Fruit fly (Drosophila melanogaster) whole organism, embryonic: ENCODE data around the gene RpL36.
A peak's percentile ranks its signal among the peaks of the same experiment; 100 is the strongest.

ENCODE experiments used
- Awh ChIP-seq: fragments of 200-800 bp; sonication (Bioruptor generic); IDR thresholded peaks from 2 replicates; pipeline ENCODE4, ENCODE4 v1.3.6; 2022; ENCODE audit warnings: missing biosample characterization, missing genetic modification characterization
- CG11456 ChIP-seq: fragments of 200-800 bp; sonication (Bioruptor generic); IDR thresholded peaks from 3 replicates; pipeline ENCODE4 v1.3.6; 2022; ENCODE audit warnings: missing biosample characterization, missing genetic modification characterization
- CG11695 ChIP-seq: fragments of 200-800 bp; sonication (Bioruptor generic); IDR thresholded peaks from 3 replicates; pipeline ENCODE4 v1.3.6; 2022; ENCODE audit warnings: missing biosample characterization, missing genetic modification characterization
- CG12744 ChIP-seq: fragments of 200-800 bp; sonication (Bioruptor generic); optimal IDR thresholded peaks from 2 replicates; lab custom pipeline; 2016; ENCODE audit warnings: missing biosample characterization, missing genetic modification characterization
- CG13424 ChIP-seq: fragments of 200-800 bp; sonication (Bioruptor generic); optimal IDR thresholded peaks from 2 replicates; lab custom pipeline; 2019; ENCODE audit warnings: missing biosample characterization, mild to moderate bottlenecking, missing genetic modification characterization, moderate library complexity
- CG15269 ChIP-seq: fragments of 200-800 bp; sonication (Bioruptor generic); optimal IDR thresholded peaks from 2 replicates; lab custom pipeline; 2018; ENCODE audit warnings: missing biosample characterization, mild to moderate bottlenecking, missing genetic modification characterization, moderate library complexity
- CG1603 ChIP-seq: fragments of 200-800 bp; sonication (Bioruptor generic); optimal IDR thresholded peaks from 2 replicates; lab custom pipeline; 2019; ENCODE audit warnings: missing biosample characterization, mild to moderate bottlenecking, missing genetic modification characterization, moderate library complexity
- CG1647 ChIP-seq: fragments of 200-800 bp; sonication (Bioruptor generic); optimal IDR thresholded peaks from 3 replicates; lab custom pipeline; 2016; ENCODE audit warnings: missing biosample characterization, missing genetic modification characterization
- CG17802 ChIP-seq: fragments of 200-800 bp; sonication (Bioruptor generic); optimal IDR thresholded peaks from 2 replicates; lab custom pipeline; 2018; ENCODE audit warnings: missing biosample characterization, mild to moderate bottlenecking, missing genetic modification characterization, moderate library complexity
- CG2129 ChIP-seq: fragments of 200-800 bp; sonication (Bioruptor generic); IDR thresholded peaks from 2 replicates; pipeline ENCODE4 v1.3.6; 2022; ENCODE audit warnings: missing biosample characterization, missing genetic modification characterization; ENCODE audit not compliant: partially characterized antibody
- CG3065 ChIP-seq: fragments of 200-800 bp; sonication (Bioruptor generic); optimal IDR thresholded peaks from 2 replicates; lab custom pipeline; 2016; ENCODE audit warnings: missing biosample characterization, missing genetic modification characterization
- CG34422 ChIP-seq: fragments of 200-800 bp; sonication (Bioruptor generic); IDR thresholded peaks from 3 replicates; pipeline ENCODE4 v1.3.6; 2022; ENCODE audit warnings: missing biosample characterization, missing genetic modification characterization
- CG3995 ChIP-seq: fragments of 200-800 bp; sonication (Bioruptor generic); optimal IDR thresholded peaks from 3 replicates; lab custom pipeline; 2016; ENCODE audit warnings: missing biosample characterization, missing genetic modification characterization
- CG6654 ChIP-seq: fragments of 200-800 bp; sonication (Bioruptor generic); optimal IDR thresholded peaks from 2 replicates; lab custom pipeline; 2017; ENCODE audit warnings: missing biosample characterization, mild to moderate bottlenecking, missing genetic modification characterization
- CG6791 ChIP-seq: fragments of 200-800 bp; sonication (Bioruptor generic); IDR thresholded peaks from 3 replicates; pipeline ENCODE4 v1.3.6; 2022; ENCODE audit warnings: missing biosample characterization, missing genetic modification characterization; ENCODE audit not compliant: partially characterized antibody
- CG7839 ChIP-seq: fragments of 200-800 bp; sonication (Bioruptor generic); optimal IDR thresholded peaks from 3 replicates; lab custom pipeline; 2018; ENCODE audit warnings: missing biosample characterization, mild to moderate bottlenecking, missing genetic modification characterization, moderate library complexity
- CG8281 ChIP-seq: fragments of 200-800 bp; sonication (Bioruptor generic); optimal IDR thresholded peaks from 2 replicates; lab custom pipeline; 2018; ENCODE audit warnings: missing biosample characterization, mild to moderate bottlenecking, missing genetic modification characterization, moderate library complexity
- CG8924 ChIP-seq: fragments of 200-800 bp; optimal IDR thresholded peaks from 3 replicates; lab custom pipeline; 2019; ENCODE audit warnings: missing biosample characterization, mild to moderate bottlenecking, missing genetic modification characterization, moderate library complexity
- CG9215 ChIP-seq: fragments of 200-800 bp; sonication (Bioruptor generic); IDR thresholded peaks from 2 replicates; pipeline ENCODE4 v1.3.6; 2022; ENCODE audit warnings: missing biosample characterization, missing genetic modification characterization
- CG9876 ChIP-seq: fragments of 200-800 bp; sonication (Bioruptor generic); optimal IDR thresholded peaks from 2 replicates; lab custom pipeline; 2016; ENCODE audit warnings: missing biosample characterization, missing genetic modification characterization
- Chrac-16 ChIP-seq: fragments of 200-800 bp; sonication (Bioruptor generic); optimal IDR thresholded peaks from 3 replicates; lab custom pipeline; 2016; ENCODE audit warnings: missing biosample characterization, missing genetic modification characterization
- CkIIα-i1 ChIP-seq: fragments of 200-800 bp; sonication (Bioruptor generic); IDR thresholded peaks from 2 replicates; pipeline ENCODE4 v1.3.6; 2022; ENCODE audit warnings: missing biosample characterization, missing genetic modification characterization
- E2f2 ChIP-seq: fragments of 200-800 bp; sonication (Bioruptor generic); IDR thresholded peaks from 2 replicates; pipeline ENCODE4 v1.3.6; 2022; ENCODE audit warnings: missing biosample characterization, missing genetic modification characterization
- Gsc ChIP-seq: fragments of 200-800 bp; sonication (Bioruptor generic); IDR thresholded peaks from 2 replicates; pipeline ENCODE4 v1.3.6; 2022; ENCODE audit warnings: missing biosample characterization, missing genetic modification characterization
- H15 ChIP-seq: fragments of 200-800 bp; sonication (Bioruptor generic); IDR thresholded peaks from 3 replicates; pipeline ENCODE4 v1.3.6; 2022; ENCODE audit warnings: missing biosample characterization, missing genetic modification characterization
- HHEX ChIP-seq: fragments of 200-800 bp; sonication (Bioruptor generic); optimal IDR thresholded peaks from 3 replicates; lab custom pipeline; 2017; ENCODE audit warnings: missing biosample characterization, mild to moderate bottlenecking, missing genetic modification characterization, missing genetic modification reagents
- HLH54F ChIP-seq: fragments of 200-800 bp; sonication (Bioruptor generic); optimal IDR thresholded peaks from 3 replicates; lab custom pipeline; 2016; ENCODE audit warnings: missing biosample characterization, missing genetic modification characterization
- HLHmδ ChIP-seq: fragments of 200-800 bp; sonication (Bioruptor generic); optimal IDR thresholded peaks from 2 replicates; lab custom pipeline; 2018; ENCODE audit warnings: missing biosample characterization, mild to moderate bottlenecking, missing genetic modification characterization, moderate library complexity
- Mad ChIP-seq: fragments of 200-800 bp; sonication (Bioruptor generic); optimal IDR thresholded peaks from 2 replicates; lab custom pipeline; 2016; ENCODE audit warnings: missing biosample characterization, missing genetic modification characterization
- Nf-YA ChIP-seq: fragments of 200-800 bp; sonication (Bioruptor generic); IDR thresholded peaks from 2 replicates; pipeline ENCODE4 v1.3.6; 2022; ENCODE audit warnings: missing biosample characterization, missing genetic modification characterization
- Nf-YB ChIP-seq: fragments of 200-800 bp; sonication (Bioruptor generic); optimal IDR thresholded peaks from 3 replicates; lab custom pipeline; 2019; ENCODE audit warnings: missing biosample characterization, mild to moderate bottlenecking, missing genetic modification characterization, moderate library complexity
- Oli ChIP-seq: fragments of 200-800 bp; sonication (Bioruptor generic); optimal IDR thresholded peaks from 2 replicates; lab custom pipeline; 2018; ENCODE audit warnings: missing biosample characterization, mild to moderate bottlenecking, missing genetic modification characterization, moderate library complexity
- Tbp ChIP-seq: fragments of >200 bp; optimal IDR thresholded peaks from 2 replicates; lab custom pipeline; 2018; ENCODE audit warnings: missing biosample characterization, missing genetic modification characterization
- amos ChIP-seq: fragments of 200-800 bp; sonication (Bioruptor generic); IDR thresholded peaks from 2 replicates; pipeline ENCODE4 v1.3.6; 2022; ENCODE audit warnings: missing biosample characterization, missing genetic modification characterization; ENCODE audit not compliant: partially characterized antibody
- br ChIP-seq: fragments of >200 bp; optimal IDR thresholded peaks from 2 replicates; lab custom pipeline; 2017
- dati ChIP-seq: fragments of 200-800 bp; sonication (Bioruptor generic); IDR thresholded peaks from 2 replicates; pipeline ENCODE4 v1.3.6; 2022; ENCODE audit warnings: missing biosample characterization, missing genetic modification characterization
- dimm ChIP-seq: fragments of 200-800 bp; sonication (Bioruptor generic); IDR thresholded peaks from 2 replicates; pipeline ENCODE4 v1.3.6; 2022; ENCODE audit warnings: missing biosample characterization, missing genetic modification characterization
- esg ChIP-seq: fragments of 200-800 bp; sonication (Bioruptor generic); conservative IDR thresholded peaks from 2 replicates; pipeline ENCODE4 v1.3.6; 2022; ENCODE audit warnings: missing biosample characterization, missing genetic modification characterization
- fu2 ChIP-seq: fragments of 200-800 bp; sonication (Bioruptor generic); optimal IDR thresholded peaks from 2 replicates; lab custom pipeline; 2016; ENCODE audit warnings: missing biosample characterization, missing genetic modification characterization
- gce ChIP-seq: fragments of 200-800 bp; sonication (Bioruptor generic); IDR thresholded peaks from 3 replicates; pipeline ENCODE4 v1.3.6; 2022; ENCODE audit warnings: missing biosample characterization, missing genetic modification characterization
- h ChIP-seq: fragments of >200 bp; optimal IDR thresholded peaks from 2 replicates; lab custom pipeline; 2017
- ham ChIP-seq: fragments of 200-800 bp; sonication (Bioruptor generic); IDR thresholded peaks from 2 replicates; pipeline ENCODE4 v1.3.6; 2022; ENCODE audit warnings: missing biosample characterization, missing genetic modification characterization
- jing ChIP-seq: fragments of 200-800 bp; sonication (Bioruptor generic); optimal IDR thresholded peaks from 2 replicates; lab custom pipeline; 2018; ENCODE audit warnings: missing biosample characterization, mild to moderate bottlenecking, missing genetic modification characterization
- ken ChIP-seq: fragments of 200-800 bp; sonication (Bioruptor generic); IDR thresholded peaks from 3 replicates; pipeline ENCODE4 v1.3.6; 2022; ENCODE audit warnings: missing biosample characterization, missing genetic modification characterization
- lmd ChIP-seq: fragments of 200-800 bp; sonication (Bioruptor generic); IDR thresholded peaks from 2 replicates; pipeline ENCODE4 v1.3.6; 2022; ENCODE audit warnings: missing biosample characterization, missing genetic modification characterization
- luna ChIP-seq: fragments of 200-800 bp; sonication (Bioruptor generic); optimal IDR thresholded peaks from 2 replicates; lab custom pipeline; 2016; ENCODE audit warnings: missing biosample characterization, missing genetic modification characterization
- pan ChIP-seq, 4 experiments: fragments of >200 bp in 3 of 4; fragments of 200-800 bp in 1 of 4; sonication (Bioruptor generic) in 1 of 4; optimal IDR thresholded peaks in 3 of 4; IDR thresholded peaks in 1 of 4; 2 replicates each; pipeline versions ENCODE4 v1.3.6 to Lab custom; 2017 to 2022; ENCODE audit warnings: missing biosample characterization in 2 of 4, missing genetic modification characterization in 2 of 4, mixed read lengths in 1 of 4
- pnt ChIP-seq: fragments of 200-800 bp; sonication (Bioruptor generic); optimal IDR thresholded peaks from 3 replicates; lab custom pipeline; 2016; ENCODE audit warnings: missing biosample characterization, missing genetic modification characterization
- scrt ChIP-seq: fragments of 200-800 bp; sonication (Bioruptor generic); optimal IDR thresholded peaks from 2 replicates; lab custom pipeline; 2018; ENCODE audit warnings: missing biosample characterization, mild to moderate bottlenecking, missing genetic modification characterization, moderate library complexity
- sisA ChIP-seq: fragments of 200-800 bp; sonication (Bioruptor generic); IDR thresholded peaks from 2 replicates; pipeline ENCODE4 v1.3.6; 2022; ENCODE audit warnings: missing biosample characterization, missing genetic modification characterization
- tap ChIP-seq: fragments of 200-800 bp; optimal IDR thresholded peaks from 3 replicates; lab custom pipeline; 2019; ENCODE audit warnings: missing biosample characterization, mild to moderate bottlenecking, missing genetic modification characterization, moderate library complexity
- unc-4 ChIP-seq: fragments of 200-800 bp; sonication (Bioruptor generic); IDR thresholded peaks from 2 replicates; pipeline ENCODE4 v1.3.6; 2022; ENCODE audit warnings: missing biosample characterization, missing genetic modification characterization; ENCODE audit not compliant: partially characterized antibody

Gene RpL36

dm6 chrX:621132-621555, 8.1 kb downstream of the RpL36 start, which contains the start of the genes CG13365 and Vsp37A (continued):
- TF ChIP-seq CG6791 (GFP tag; lab: Robert Waterston, UW) (no peak), Oli (tag; lab: Kevin White, UChicago) (no peak), E2f2 (GFP tag; lab: Robert Waterston, UW) (peak; percentile 62), Nf-YB (GFP tag; lab: Kevin White, UChicago) (no peak), Awh (GFP tag; lab: Robert Waterston, UW) (no peak; the same call in 1 of the 2 replicates), HHEX (GFP tag; lab: Kevin White, UChicago) (no peak), CkIIα-i1 (GFP tag; lab: Robert Waterston, UW) (no peak), Tbp (GFP tag; lab: Kevin White, UChicago) (no peak), CG1603 (tag; lab: Kevin White, UChicago) (peak; percentile 14), CG3995 (GFP tag; lab: Kevin White, UChicago) (peak; percentile 74), tap (no peak), CG2129 (no peak), CG6654 (no peak), CG7839 (tag; lab: Kevin White, UChicago) (peak; percentile 45), lmd (GFP tag; lab: Robert Waterston, UW) (no peak), CG9215 (GFP tag; lab: Robert Waterston, UW) (peak; percentile 46), CG17802 (no peak), Nf-YA (GFP tag; lab: Robert Waterston, UW) (peak; percentile 39; the same call in 1 of the 2 replicates), jing (GFP tag; lab: Kevin White, UChicago) (no peak), CG8924 (peak; percentile 28), amos (GFP tag; lab: Robert Waterston, UW) (no peak), Mad (GFP tag; lab: Kevin White, UChicago) (peak; percentile 6), dimm (no peak), CG11456 (GFP tag; lab: Robert Waterston, UW) (0 out of 3 replicates have a peak, but pooled peaks have one; percentile 46), ken (GFP tag; lab: Robert Waterston, UW) (no peak), CG12744 (GFP tag; lab: Kevin White, UChicago) (no peak), gce (GFP tag; lab: Robert Waterston, UW) (no peak), CG9876 (GFP tag; lab: Kevin White, UChicago) (peak; percentile 47), HLHmδ (GFP tag; lab: Kevin White, UChicago) (no peak), ham (GFP tag; lab: Robert Waterston, UW) (no peak), fu2 (GFP tag; lab: Kevin White, UChicago) (peak; percentile 25), h (lab: Kevin White, UChicago) (no peak), Gsc (GFP tag; lab: Robert Waterston, UW) (no peak), H15 (GFP tag; lab: Robert Waterston, UW) (no peak), CG3065 (GFP tag; lab: Kevin White, UChicago) (no peak), CG11695 (0 out of 3 replicates have a peak, but pooled peaks have one; percentile 41), sisA (GFP tag; lab: Robert Waterston, UW) (0 out of 2 replicates have a peak, but pooled peaks have one; percentile 13), dati (GFP tag; lab: Robert Waterston, UW) (no peak), CG8281 (tag; lab: Kevin White, UChicago) (no peak), CG1647 (peak; percentile 39), CG34422 (GFP tag; lab: Robert Waterston, UW) (peak; percentile 52; the same call in 1 of the 3 replicates), unc-4 (0 out of 2 replicates have a peak, but pooled peaks have one; percentile 23), CG15269 (tag; lab: Kevin White, UChicago) (peak; percentile 44), pan (optimal IDR thresholded peaks at IDR 0.05; lab: Kevin White, UChicago) (no peak), pan (GFP tag; optimal IDR thresholded peaks at IDR 0.05 in 1 of 2, IDR thresholded peaks at IDR 0.05 in 1 of 2) (peak in 1 of 2 experiments; percentile 32), pnt (peak; percentile 36), scrt (GFP tag; lab: Kevin White, UChicago) (no peak), br (lab: Kevin White, UChicago) (no peak), CG13424 (tag; lab: Kevin White, UChicago) (peak; percentile 64), Chrac-16 (GFP tag; lab: Kevin White, UChicago) (peak; percentile 41), HLH54F (GFP tag; lab: Kevin White, UChicago) (no peak), luna (GFP tag; lab: Kevin White, UChicago) (no peak), esg (GFP tag; lab: Robert Waterston, UW) (no peak)
